Fruit fly (Drosophila melanogaster) whole organism, embryonic: ENCODE measurements around the gene CanB.

Source experiments
- Asciz ChIP-seq: fragments of 200-800 bp; sonication (Bioruptor generic); optimal IDR thresholded peaks from 2 replicates; lab custom pipeline; 2017; ENCODE audit warnings: missing biosample characterization, mild to moderate bottlenecking, missing genetic modification characterization, missing genetic modification reagents
- Atf3 ChIP-seq: fragments of 200-800 bp; sonication (Bioruptor generic); optimal IDR thresholded peaks from 3 replicates; lab custom pipeline; 2016; ENCODE audit warnings: missing biosample characterization, missing genetic modification characterization
- Bgb ChIP-seq: fragments of 200-800 bp; sonication (Bioruptor generic); IDR thresholded peaks from 2 replicates; pipeline ENCODE4 v1.3.6; 2022; ENCODE audit warnings: missing biosample characterization, missing genetic modification characterization; ENCODE audit not compliant: partially characterized antibody
- CG11093 ChIP-seq: fragments of 200-800 bp; sonication (Bioruptor generic); IDR thresholded peaks from 3 replicates; pipeline ENCODE4 v1.3.6; 2022; ENCODE audit warnings: missing biosample characterization, missing genetic modification characterization
- CG1233 ChIP-seq: fragments of 200-800 bp; sonication (Bioruptor generic); optimal IDR thresholded peaks from 4 replicates; lab custom pipeline; 2018; ENCODE audit warnings: missing biosample characterization, mild to moderate bottlenecking, missing genetic modification characterization
- CG13296 ChIP-seq: fragments of 200-800 bp; sonication (Bioruptor generic); optimal IDR thresholded peaks from 3 replicates; lab custom pipeline; 2018; ENCODE audit warnings: missing biosample characterization, mild to moderate bottlenecking, missing genetic modification characterization
- CG13624 ChIP-seq: fragments of 200-800 bp; sonication (Bioruptor generic); optimal IDR thresholded peaks from 2 replicates; lab custom pipeline; 2016; ENCODE audit warnings: missing biosample characterization, missing genetic modification characterization
- CG17328 ChIP-seq: fragments of 200-800 bp; sonication (Bioruptor generic); IDR thresholded peaks from 2 replicates; pipeline ENCODE4 v1.3.6; 2022; ENCODE audit warnings: missing biosample characterization, missing genetic modification characterization
- CG17359 ChIP-seq: fragments of 200-800 bp; sonication (Bioruptor generic); optimal IDR thresholded peaks from 3 replicates; lab custom pipeline; 2018; ENCODE audit warnings: missing biosample characterization, mild to moderate bottlenecking, missing genetic modification characterization, moderate library complexity
- CG18476 ChIP-seq: fragments of 200-800 bp; sonication (Bioruptor generic); optimal IDR thresholded peaks from 2 replicates; lab custom pipeline; 2016; ENCODE audit warnings: missing biosample characterization, mild to moderate bottlenecking, missing genetic modification characterization
- CG2120 ChIP-seq: fragments of 200-800 bp; sonication (Bioruptor generic); optimal IDR thresholded peaks from 3 replicates; lab custom pipeline; 2016; ENCODE audit warnings: missing biosample characterization, missing genetic modification characterization
- CG2129 ChIP-seq: fragments of 200-800 bp; sonication (Bioruptor generic); IDR thresholded peaks from 2 replicates; pipeline ENCODE4 v1.3.6; 2022; ENCODE audit warnings: missing biosample characterization, missing genetic modification characterization; ENCODE audit not compliant: partially characterized antibody
- CG30020 ChIP-seq: fragments of 200-800 bp; optimal IDR thresholded peaks from 2 replicates; lab custom pipeline; 2019; ENCODE audit warnings: missing biosample characterization, mild to moderate bottlenecking, missing genetic modification characterization, moderate library complexity
- CG31365 ChIP-seq: fragments of 200-800 bp; sonication (Bioruptor generic); optimal IDR thresholded peaks from 2 replicates; lab custom pipeline; 2018; ENCODE audit warnings: missing biosample characterization, mild to moderate bottlenecking, missing genetic modification characterization
- CG6683 ChIP-seq: fragments of 200-800 bp; sonication (Bioruptor generic); optimal IDR thresholded peaks from 2 replicates; lab custom pipeline; 2017; ENCODE audit warnings: missing biosample characterization, mild to moderate bottlenecking, missing genetic modification characterization, missing genetic modification reagents
- CG6689 ChIP-seq: fragments of 200-800 bp; sonication (Bioruptor generic); IDR thresholded peaks from 2 replicates; pipeline ENCODE4 v1.3.6; 2022; ENCODE audit warnings: missing biosample characterization, missing genetic modification characterization
- CG7271 ChIP-seq: fragments of 200-800 bp; sonication (Bioruptor generic); optimal IDR thresholded peaks from 2 replicates; lab custom pipeline; 2018; ENCODE audit warnings: missing biosample characterization, mild to moderate bottlenecking, missing genetic modification characterization, moderate library complexity
- CG7357 ChIP-seq: fragments of 200-800 bp; sonication (Bioruptor generic); IDR thresholded peaks from 3 replicates; pipeline ENCODE4 v1.3.6; 2022; ENCODE audit warnings: missing biosample characterization, missing genetic modification characterization
- CG7556 ChIP-seq: fragments of 200-800 bp; sonication (Bioruptor generic); optimal IDR thresholded peaks from 2 replicates; lab custom pipeline; 2017; ENCODE audit warnings: missing biosample characterization, mild to moderate bottlenecking, missing genetic modification characterization
- CG7839 ChIP-seq: fragments of 200-800 bp; sonication (Bioruptor generic); optimal IDR thresholded peaks from 3 replicates; lab custom pipeline; 2018; ENCODE audit warnings: missing biosample characterization, mild to moderate bottlenecking, missing genetic modification characterization, moderate library complexity
- CG8281 ChIP-seq: fragments of 200-800 bp; sonication (Bioruptor generic); optimal IDR thresholded peaks from 2 replicates; lab custom pipeline; 2018; ENCODE audit warnings: missing biosample characterization, mild to moderate bottlenecking, missing genetic modification characterization, moderate library complexity
- CG8359 ChIP-seq: fragments of 200-800 bp; sonication (Bioruptor generic); optimal IDR thresholded peaks from 2 replicates; lab custom pipeline; 2017; ENCODE audit warnings: missing biosample characterization, mild to moderate bottlenecking, missing genetic modification characterization, borderline replicate concordance
- Dip3 ChIP-seq: fragments of 200-800 bp; sonication (Bioruptor generic); optimal IDR thresholded peaks from 3 replicates; lab custom pipeline; 2016; ENCODE audit warnings: missing biosample characterization, missing genetic modification characterization
- Dref ChIP-seq: fragments of 200-800 bp; sonication (Bioruptor generic); IDR thresholded peaks from 2 replicates; pipeline ENCODE4 v1.3.6; 2022; ENCODE audit warnings: missing biosample characterization, missing genetic modification characterization
- Ets65A ChIP-seq: fragments of 200-800 bp; sonication (Bioruptor generic); peaks from one replicate; lab custom pipeline; 2016; ENCODE audit warnings: missing biosample characterization, missing genetic modification characterization
- Ets97D ChIP-seq: fragments of 200-800 bp; sonication (Bioruptor generic); optimal IDR thresholded peaks from 3 replicates; lab custom pipeline; 2016; ENCODE audit warnings: missing biosample characterization, missing genetic modification characterization
- Hmx ChIP-seq: fragments of 200-800 bp; sonication (Bioruptor generic); optimal IDR thresholded peaks from 2 replicates; lab custom pipeline; 2016; ENCODE audit warnings: missing biosample characterization, missing genetic modification characterization
- Hr3 ChIP-seq: fragments of 200-800 bp; sonication (Bioruptor generic); optimal IDR thresholded peaks from 3 replicates; lab custom pipeline; 2016; ENCODE audit warnings: missing biosample characterization, missing genetic modification characterization
- Max ChIP-seq: fragments of 200-800 bp; sonication (Bioruptor generic); optimal IDR thresholded peaks from 2 replicates; lab custom pipeline; 2016; ENCODE audit warnings: missing biosample characterization, mild to moderate bottlenecking, missing genetic modification characterization
- Nf-YB ChIP-seq: fragments of 200-800 bp; sonication (Bioruptor generic); optimal IDR thresholded peaks from 3 replicates; lab custom pipeline; 2019; ENCODE audit warnings: missing biosample characterization, mild to moderate bottlenecking, missing genetic modification characterization, moderate library complexity
- Sin3A ChIP-seq: fragments of >200 bp; optimal IDR thresholded peaks from 2 replicates; lab custom pipeline; 2018
- Sox100B ChIP-seq: fragments of 200-800 bp; sonication (Bioruptor generic); optimal IDR thresholded peaks from 3 replicates; lab custom pipeline; 2018; ENCODE audit warnings: missing biosample characterization, mild to moderate bottlenecking, missing genetic modification characterization
- Vsx1 ChIP-seq: fragments of 200-800 bp; sonication (Bioruptor generic); optimal IDR thresholded peaks from 2 replicates; lab custom pipeline; 2017; ENCODE audit warnings: missing biosample characterization, mild to moderate bottlenecking, missing genetic modification characterization, missing genetic modification reagents
- Xrp1 ChIP-seq: fragments of 200-800 bp; sonication (Bioruptor generic); IDR thresholded peaks from 2 replicates; pipeline ENCODE4 v1.3.6; 2022; ENCODE audit warnings: missing biosample characterization, missing genetic modification characterization
- YL-1 ChIP-seq: fragments of 200-800 bp; sonication (Bioruptor generic); optimal IDR thresholded peaks from 3 replicates; lab custom pipeline; 2017; ENCODE audit warnings: missing biosample characterization, mild to moderate bottlenecking, missing genetic modification characterization
- ac ChIP-seq: fragments of 200-800 bp; sonication (Bioruptor generic); optimal IDR thresholded peaks from 3 replicates; lab custom pipeline; 2017; ENCODE audit warnings: missing biosample characterization, mild to moderate bottlenecking, missing genetic modification characterization
- ap ChIP-seq: fragments of 200-800 bp; sonication (Bioruptor generic); IDR thresholded peaks from 2 replicates; pipeline ENCODE4 v1.3.6; 2022; ENCODE audit warnings: missing biosample characterization, missing genetic modification characterization
- ash1 ChIP-seq: fragments of 200-800 bp; sonication (Bioruptor generic); optimal IDR thresholded peaks from 2 replicates; lab custom pipeline; 2018; ENCODE audit warnings: missing biosample characterization, mild to moderate bottlenecking, missing genetic modification characterization
- az2 ChIP-seq: fragments of 200-800 bp; sonication (Bioruptor generic); optimal IDR thresholded peaks from 3 replicates; lab custom pipeline; 2016; ENCODE audit warnings: missing biosample characterization, missing genetic modification characterization
- chif ChIP-seq, 2 experiments: fragments of 200-800 bp; sonication (Bioruptor generic); optimal IDR thresholded peaks; 3 replicates each; lab custom pipeline; 2016; ENCODE audit warnings: missing biosample characterization in 2 of 2, missing genetic modification characterization in 2 of 2
- dm ChIP-seq: fragments of 200-800 bp; sonication (Bioruptor generic); optimal IDR thresholded peaks from 3 replicates; lab custom pipeline; 2016; ENCODE audit warnings: missing biosample characterization, missing genetic modification characterization
- eve ChIP-seq, 2 experiments: fragments of >200 bp; optimal IDR thresholded peaks; 2 replicates each; lab custom pipeline; 2017; ENCODE audit warnings: missing biosample characterization in 2 of 2, missing genetic modification characterization in 2 of 2
- jigr1 ChIP-seq: fragments of 200-800 bp; sonication (Bioruptor generic); IDR thresholded peaks from 3 replicates; pipeline ENCODE4 v1.3.6; 2022; ENCODE audit warnings: missing biosample characterization, missing genetic modification characterization
- lab ChIP-seq: fragments of 200-800 bp; sonication (Bioruptor generic); optimal IDR thresholded peaks from 3 replicates; lab custom pipeline; 2017; ENCODE audit warnings: missing biosample characterization, missing genetic modification characterization, mild to moderate bottlenecking, moderate library complexity, missing genetic modification reagents
- nerfin-1 ChIP-seq: fragments of 200-800 bp; sonication (Bioruptor generic); optimal IDR thresholded peaks from 3 replicates; lab custom pipeline; 2019; ENCODE audit warnings: missing biosample characterization, mild to moderate bottlenecking, missing genetic modification characterization, moderate library complexity
- stc ChIP-seq: fragments of 200-800 bp; sonication (Bioruptor generic); IDR thresholded peaks from 2 replicates; pipeline ENCODE4 v1.3.6; 2022; ENCODE audit warnings: missing biosample characterization, missing genetic modification characterization
- twi ChIP-seq: fragments of 200-800 bp; optimal IDR thresholded peaks from 2 replicates; lab custom pipeline; 2019; ENCODE audit warnings: missing biosample characterization, mild to moderate bottlenecking, missing genetic modification characterization, moderate library complexity
- unpg ChIP-seq: fragments of 200-800 bp; sonication (Bioruptor generic); optimal IDR thresholded peaks from 3 replicates; lab custom pipeline; 2018; ENCODE audit warnings: missing biosample characterization, mild to moderate bottlenecking, missing genetic modification characterization, moderate library complexity
- vnd ChIP-seq: fragments of 200-800 bp; sonication (Bioruptor generic); IDR thresholded peaks from 3 replicates; pipeline ENCODE4 v1.3.6; 2022; ENCODE audit warnings: missing biosample characterization, missing genetic modification characterization; ENCODE audit not compliant: partially characterized antibody
- zf30C ChIP-seq: fragments of 200-800 bp; sonication (Bioruptor generic); optimal IDR thresholded peaks from 3 replicates; lab custom pipeline; 2018; ENCODE audit warnings: missing biosample characterization, mild to moderate bottlenecking, missing genetic modification characterization
- zfh2 ChIP-seq: fragments of 200-800 bp; sonication (Bioruptor generic); optimal IDR thresholded peaks from 2 replicates; lab custom pipeline; 2016; ENCODE audit warnings: missing biosample characterization, missing genetic modification characterization

The CanB gene

dm6 chrX:5322459-5322883 lies 9.8 kb upstream of the CanB start, which contains the start of gene Rnp4F (continued):
- TF ChIP-seq unpg (GFP tag; lab: Kevin White, UChicago) (no peak), Bgb (GFP tag; lab: Robert Waterston, UW) (peak; percentile 84), CG13624 (GFP tag; lab: Kevin White, UChicago) (peak; percentile 78), ac (no peak), CG8281 (tag; lab: Kevin White, UChicago) (no peak), zf30C (no peak), dm (GFP tag; lab: Kevin White, UChicago) (peak; percentile 59), nerfin-1 (peak; percentile 6), Sox100B (GFP tag; lab: Kevin White, UChicago) (no peak), CG18476 (GFP tag; lab: Kevin White, UChicago) (no peak), jigr1 (peak; percentile 58; the same call in 1 of the 3 replicates), Vsx1 (GFP tag; lab: Kevin White, UChicago) (no peak), CG17359 (tag; lab: Kevin White, UChicago) (peak; percentile 64), ap (GFP tag; lab: Robert Waterston, UW) (0 out of 2 replicates have a peak, but pooled peaks have one; percentile 5), CG6689 (GFP tag; lab: Robert Waterston, UW) (peak; percentile 64), vnd (GFP tag; lab: Robert Waterston, UW) (peak; percentile 78), Max (GFP tag; lab: Kevin White, UChicago) (peak; percentile 47), az2 (GFP tag; lab: Kevin White, UChicago) (peak; percentile 68), YL-1 (GFP tag; lab: Kevin White, UChicago) (peak; percentile 43), CG7556 (GFP tag; lab: Kevin White, UChicago) (no peak), CG31365 (tag; lab: Kevin White, UChicago) (no peak), Dref (GFP tag; lab: Robert Waterston, UW) (peak; percentile 78), CG6683 (GFP tag; lab: Kevin White, UChicago) (no peak), CG17328 (0 out of 2 replicates have a peak, but pooled peaks have one; percentile 26), Nf-YB (no peak), eve (GFP tag; optimal IDR thresholded peaks at IDR 0.05; lab: Kevin White, UChicago) (no peak), Asciz (no peak), CG7839 (tag; lab: Kevin White, UChicago) (peak; percentile 7), CG7271 (no peak), CG11093 (GFP tag; lab: Robert Waterston, UW) (peak; percentile 37; the same call in 1 of the 3 replicates), Sin3A (peak; percentile 81), twi (tag; lab: Kevin White, UChicago) (no peak), Hmx (GFP tag; lab: Kevin White, UChicago) (no peak), zfh2 (peak; percentile 89), ash1 (no peak), CG7357 (peak; percentile 95), CG1233 (GFP tag; lab: Kevin White, UChicago) (peak; percentile 44), Ets65A (peak; percentile 99), CG8359 (no peak), CG2129 (GFP tag; lab: Robert Waterston, UW) (peak; percentile 47; the same call in 1 of the 2 replicates), Atf3 (GFP tag; lab: Kevin White, UChicago) (peak; percentile 57), chif (GFP tag; optimal IDR thresholded peaks at IDR 0.05; lab: Kevin White, UChicago) (peak; percentile 17 to 64), stc (0 out of 2 replicates have a peak, but pooled peaks have one; percentile 6), Hr3 (peak; percentile 67), Dip3 (peak; percentile 83), CG13296 (GFP tag; lab: Kevin White, UChicago) (peak; percentile 42), Xrp1 (0 out of 2 replicates have a peak, but pooled peaks have one; percentile 31), CG30020 (peak; percentile 87), CG2120 (GFP tag; lab: Kevin White, UChicago) (peak; percentile 87), lab (GFP tag; lab: Kevin White, UChicago) (no peak), Ets97D (GFP tag; lab: Kevin White, UChicago) (peak; percentile 97)
